Fruit fly (Drosophila melanogaster) whole organism: ENCODE results near the gene CG42637.

Experiments used
- CG8478 ChIP-seq: fragments of >200 bp; optimal IDR thresholded peaks from 2 replicates; lab custom pipeline; 2018; ENCODE audit warnings: inconsistent platforms
- Dll ChIP-seq: fragments of >200 bp; optimal IDR thresholded peaks from 2 replicates; lab custom pipeline; 2017
- pan ChIP-seq: fragments of >200 bp; optimal IDR thresholded peaks from 2 replicates; lab custom pipeline; 2017
- psq ChIP-seq: fragments of >200 bp; optimal IDR thresholded peaks from 2 replicates; lab custom pipeline; 2017
- usp ChIP-seq: fragments of >200 bp; optimal IDR thresholded peaks from 2 replicates; lab custom pipeline; 2017; ENCODE audit warnings: missing biosample characterization, missing genetic modification characterization, mixed read lengths

- no peak for TF ChIP-seq CG8478
- no peak for TF ChIP-seq pan (lab: Kevin White, UChicago)
- TF ChIP-seq usp (GFP tag; lab: Kevin White, UChicago) = no peak
- TF ChIP-seq Dll (lab: Kevin White, UChicago) = no peak
- TF ChIP-seq psq = no peak
Observed at dm6 chr3L:19813075-19813903, 19.9 kb upstream of the CG42637 start, which contains the start of gene Cyp305a1.
